Worm (Caenorhabditis elegans) whole organism, L1 larva: ENCODE data around the gene Y15E3A.3.

Source experiments
- C16A3.4 ChIP-seq: fragments of 150-350 bp; optimal IDR thresholded peaks from 2 replicates; lab custom pipeline; 2014; ENCODE audit warnings: missing biosample characterization, missing genetic modification characterization
- Y116A8C.19 ChIP-seq: sonication (generic microtip); optimal IDR thresholded peaks from 2 replicates; lab custom pipeline; 2016; ENCODE audit warnings: missing compliant biosample characterization, missing genetic modification characterization, borderline replicate concordance
- aha-1 ChIP-seq: fragments of 150-350 bp; optimal IDR thresholded peaks from 2 replicates; lab custom pipeline; 2014; ENCODE audit warnings: missing biosample characterization, missing genetic modification characterization
- ceh-82 ChIP-seq, 3 experiments: fragments of 150-350 bp in 1 of 3; sonication (generic microtip) in 2 of 3; optimal IDR thresholded peaks; 2 replicates each; lab custom pipeline; 2014 to 2017; ENCODE audit warnings: missing biosample characterization in 3 of 3, missing genetic modification characterization in 3 of 3
- ceh-90 ChIP-seq: sonication (generic microtip); optimal IDR thresholded peaks from 2 replicates; lab custom pipeline; 2016; ENCODE audit warnings: missing genetic modification characterization, missing compliant biosample characterization
- dsc-1 ChIP-seq: sonication (generic microtip); optimal IDR thresholded peaks from 2 replicates; lab custom pipeline; 2016; ENCODE audit warnings: mild to moderate bottlenecking, missing genetic modification characterization, missing compliant biosample characterization
- efl-1 ChIP-seq, 4 experiments: fragments of 150-350 bp; optimal IDR thresholded peaks in 3 of 4; peaks in 1 of 4; 1 replicate in 1 of 4; 2 replicates in 3 of 4; lab custom pipeline; 2014; ENCODE audit warnings: missing biosample characterization in 2 of 4, missing genetic modification characterization in 2 of 4, missing genetic modification reagents in 2 of 4
- egl-13 ChIP-seq: sonication (generic microtip); optimal IDR thresholded peaks from 2 replicates; lab custom pipeline; 2016; ENCODE audit warnings: missing genotype, missing genetic modification reagents, missing genetic modification characterization, missing compliant biosample characterization
- elt-2 ChIP-seq: sonication (generic microtip); optimal IDR thresholded peaks from 2 replicates; lab custom pipeline; 2016; ENCODE audit warnings: missing genetic modification characterization, mild to moderate bottlenecking, inconsistent platforms, missing compliant biosample characterization, missing genetic modification reagents
- fkh-10 ChIP-seq: sonication (generic microtip); optimal IDR thresholded peaks from 2 replicates; lab custom pipeline; 2017; ENCODE audit warnings: missing biosample characterization, missing genetic modification reagents, missing genetic modification characterization
- fkh-8 ChIP-seq: sonication (generic microtip); optimal IDR thresholded peaks from 2 replicates; lab custom pipeline; 2016; ENCODE audit warnings: mild to moderate bottlenecking, missing genetic modification characterization, missing compliant biosample characterization
- fos-1 ChIP-seq: fragments of 150-350 bp; optimal IDR thresholded peaks from 2 replicates; lab custom pipeline; 2014; ENCODE audit warnings: missing biosample characterization, missing genetic modification characterization
- hlh-17 ChIP-seq: fragments of 200-800 bp; sonication (Bioruptor generic); optimal IDR thresholded peaks from 2 replicates; lab custom pipeline; 2018; ENCODE audit warnings: missing genetic modification characterization, mild to moderate bottlenecking, missing compliant biosample characterization, moderate library complexity, borderline replicate concordance
- jun-1 ChIP-seq: fragments of 150-350 bp; optimal IDR thresholded peaks from 2 replicates; lab custom pipeline; 2014; ENCODE audit warnings: missing biosample characterization, missing genetic modification reagents, missing genetic modification characterization
- lin-14 ChIP-seq: fragments of 200-800 bp; sonication (Bioruptor generic); optimal IDR thresholded peaks from 2 replicates; lab custom pipeline; 2018; ENCODE audit warnings: mild to moderate bottlenecking, missing genetic modification characterization, moderate library complexity, missing compliant biosample characterization
- lir-3 ChIP-seq: sonication (generic microtip); optimal IDR thresholded peaks from 2 replicates; lab custom pipeline; 2016; ENCODE audit warnings: mild to moderate bottlenecking, missing genetic modification characterization, moderate library complexity, missing compliant biosample characterization; ENCODE audit not compliant: poor library complexity
- lsy-2 ChIP-seq, 2 experiments: fragments of 150-350 bp; optimal IDR thresholded peaks; 2 replicates each; lab custom pipeline; 2014; ENCODE audit warnings: missing biosample characterization in 2 of 2, missing genetic modification characterization in 2 of 2
- mdl-1 ChIP-seq, 2 experiments: fragments of 150-350 bp; optimal IDR thresholded peaks; 2 replicates each; lab custom pipeline; 2014 to 2017; ENCODE audit warnings: missing biosample characterization in 2 of 2, missing genetic modification characterization in 2 of 2, inconsistent platforms in 1 of 2
- nhr-20 ChIP-seq: sonication (generic microtip); optimal IDR thresholded peaks from 2 replicates; lab custom pipeline; 2016; ENCODE audit warnings: mild to moderate bottlenecking, missing genetic modification characterization, missing compliant biosample characterization
- nhr-237 ChIP-seq: fragments of 150-350 bp; optimal IDR thresholded peaks from 2 replicates; lab custom pipeline; 2014; ENCODE audit warnings: missing biosample characterization, missing genetic modification characterization
- nhr-47 ChIP-seq: sonication (generic microtip); optimal IDR thresholded peaks from 2 replicates; lab custom pipeline; 2016; ENCODE audit warnings: mild to moderate bottlenecking, missing genetic modification characterization, moderate library complexity, missing compliant biosample characterization
- nhr-71 ChIP-seq: sonication (generic microtip); optimal IDR thresholded peaks from 2 replicates; lab custom pipeline; 2016; ENCODE audit warnings: mild to moderate bottlenecking, missing genetic modification characterization, moderate library complexity, missing compliant biosample characterization
- nhr-85 ChIP-seq: sonication (generic microtip); peaks from one replicate; lab custom pipeline; 2016; ENCODE audit warnings: missing genetic modification characterization, inconsistent platforms, missing compliant biosample characterization
- pag-3 ChIP-seq: sonication (generic microtip); optimal IDR thresholded peaks from 2 replicates; lab custom pipeline; 2017; ENCODE audit warnings: missing genetic modification characterization, mild to moderate bottlenecking, missing compliant biosample characterization, antibody characterized with exemption, borderline replicate concordance; ENCODE audit not compliant: insufficient read depth
- pax-3 ChIP-seq: fragments of 200-800 bp; sonication (Bioruptor generic); optimal IDR thresholded peaks from 2 replicates; lab custom pipeline; 2018; ENCODE audit warnings: mild to moderate bottlenecking, missing genetic modification characterization, moderate library complexity, missing compliant biosample characterization
- pqm-1 ChIP-seq: sonication (generic microtip); optimal IDR thresholded peaks from 3 replicates; lab custom pipeline; 2017; ENCODE audit warnings: missing biosample characterization, missing genetic modification characterization
- rnt-1 ChIP-seq: sonication (generic microtip); optimal IDR thresholded peaks from 2 replicates; lab custom pipeline; 2016; ENCODE audit warnings: mild to moderate bottlenecking, missing genetic modification characterization, moderate library complexity, missing compliant biosample characterization
- snpc-4 ChIP-seq: fragments of 150-350 bp; optimal IDR thresholded peaks from 2 replicates; lab custom pipeline; 2014; ENCODE audit warnings: missing biosample characterization, missing genetic modification characterization
- snu-23 ChIP-seq: sonication (generic microtip); optimal IDR thresholded peaks from 2 replicates; lab custom pipeline; 2016; ENCODE audit warnings: missing genetic modification characterization, missing compliant biosample characterization
- sox-4 ChIP-seq: sonication (generic microtip); optimal IDR thresholded peaks from 2 replicates; lab custom pipeline; 2016; ENCODE audit warnings: missing genetic modification characterization, missing compliant biosample characterization
- sup-37 ChIP-seq: fragments of 200-800 bp; sonication (Bioruptor generic); optimal IDR thresholded peaks from 2 replicates; lab custom pipeline; 2018; ENCODE audit warnings: mild to moderate bottlenecking, missing genetic modification characterization, missing compliant biosample characterization
- swsn-7 ChIP-seq: sonication (generic microtip); optimal IDR thresholded peaks from 2 replicates; lab custom pipeline; 2016; ENCODE audit warnings: missing genetic modification characterization, missing compliant biosample characterization
- unc-62 ChIP-seq: fragments of 150-350 bp; optimal IDR thresholded peaks from 2 replicates; lab custom pipeline; 2014; ENCODE audit warnings: missing biosample characterization, missing genetic modification reagents, missing genetic modification characterization
- unc-86 ChIP-seq: sonication (generic microtip); optimal IDR thresholded peaks from 2 replicates; lab custom pipeline; 2016; ENCODE audit warnings: missing genetic modification characterization, missing compliant biosample characterization

Y15E3A.3 gene

DNA sequence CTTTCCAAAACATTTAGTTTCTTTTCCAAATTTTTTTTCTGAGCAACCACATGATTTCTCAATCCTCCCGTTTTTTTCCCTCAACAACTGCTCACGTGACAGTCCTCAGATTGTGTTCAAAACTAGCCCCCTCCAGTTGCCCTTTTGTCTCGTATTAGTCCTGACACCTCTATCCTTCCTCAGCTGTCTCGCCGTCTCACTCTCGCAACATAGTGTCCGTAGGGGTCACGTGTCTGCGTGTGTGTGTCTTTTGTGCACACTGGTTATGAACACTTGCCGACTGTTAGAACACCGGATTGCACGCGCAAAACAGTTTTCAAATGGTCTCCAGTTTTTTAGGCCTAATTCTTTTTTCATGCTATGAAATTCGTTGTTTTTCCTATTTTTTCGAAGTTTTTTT is 39.6 kb upstream of the Y15E3A.3 start (continued):
- no peak for TF ChIP-seq ceh-90 (tag; lab: Kevin White, UChicago)
- peak; percentile 66 for TF ChIP-seq swsn-7 (tag; lab: Kevin White, UChicago)
- TF ChIP-seq unc-86 (tag; lab: Kevin White, UChicago), result peak; percentile 66
- TF ChIP-seq sup-37 (GFP tag; lab: Kevin White, UChicago), result peak; percentile 57
- TF ChIP-seq hlh-17, result no peak
- peak; percentile 67 for TF ChIP-seq jun-1 (tag; lab: Kevin White, UChicago)
- peak; percentile 62 to 82 for TF ChIP-seq lsy-2 (tag; optimal IDR thresholded peaks at IDR 0.05; lab: Kevin White, UChicago)
- no peak for TF ChIP-seq pqm-1 (tag; lab: Kevin White, UChicago)
- TF ChIP-seq fkh-8, result peak; percentile 62
- peak; percentile 43 for TF ChIP-seq sox-4 (tag; lab: Kevin White, UChicago)
- peak; percentile 41 for TF ChIP-seq fkh-10
- TF ChIP-seq snu-23 (GFP tag; lab: Kevin White, UChicago), result peak; percentile 86
- TF ChIP-seq mdl-1 (tag; optimal IDR thresholded peaks at IDR 0.05; lab: Kevin White, UChicago), result peak in 1 of 2 experiments; percentile 95
- TF ChIP-seq pag-3, result no peak
- peak; percentile 85 for TF ChIP-seq nhr-20 (tag; lab: Kevin White, UChicago)
- peak; percentile 88 for TF ChIP-seq nhr-85 (tag; lab: Kevin White, UChicago)
- peak; percentile 76 for TF ChIP-seq lir-3 (tag; lab: Kevin White, UChicago)
- TF ChIP-seq pax-3 (tag; lab: Kevin White, UChicago), result peak; percentile 73
- TF ChIP-seq Y116A8C.19 (tag; lab: Kevin White, UChicago), result no peak
- peak; percentile 57 for TF ChIP-seq C16A3.4 (tag; lab: Kevin White, UChicago)
- peak; percentile 84 for TF ChIP-seq rnt-1 (tag; lab: Kevin White, UChicago)
- TF ChIP-seq nhr-47 (tag; lab: Kevin White, UChicago), result peak; percentile 77

DNA sequence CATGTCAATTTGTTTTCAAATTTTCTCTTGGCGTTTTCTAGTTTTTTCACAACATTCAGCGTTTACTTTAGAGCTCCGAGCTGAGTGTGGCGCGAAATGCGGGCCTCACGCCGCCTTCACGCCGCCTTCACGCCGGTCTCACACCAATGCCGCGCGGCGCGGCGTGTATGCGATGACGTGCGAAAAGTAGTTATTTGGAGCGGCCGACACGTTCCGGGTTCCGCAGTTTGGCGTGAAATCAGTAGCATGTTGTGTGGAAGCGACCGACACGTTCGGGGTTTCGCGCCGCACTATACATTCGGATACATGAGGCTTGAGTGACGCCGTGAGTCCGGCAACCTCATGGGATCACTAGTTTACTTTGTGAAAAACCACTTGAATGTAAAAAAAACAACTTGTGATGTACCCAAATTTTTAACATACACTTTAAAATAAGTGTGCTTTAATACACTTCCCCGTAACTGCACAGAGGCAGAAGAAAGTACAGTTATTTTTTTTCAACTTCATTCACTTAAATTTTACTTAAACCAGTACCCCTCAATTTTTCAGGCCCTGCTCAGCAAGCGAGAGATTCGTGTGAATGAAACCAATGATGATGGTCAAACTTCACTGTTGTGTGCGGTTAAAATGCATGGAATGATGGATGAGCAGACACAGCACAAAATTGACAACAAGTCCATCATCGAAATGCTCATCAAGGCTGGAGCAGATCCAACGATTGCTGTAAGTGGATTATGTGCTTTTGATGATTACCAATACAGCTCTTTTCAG is 36.7 kb upstream of the Y15E3A.3 start:
- TF ChIP-seq snpc-4 (tag; lab: Kevin White, UChicago) (peak; percentile 91), efl-1 (optimal IDR thresholded peaks at IDR 0.05; lab: Kevin White, UChicago) (no peak), efl-1 (GFP tag; optimal IDR thresholded peaks at IDR 0.05 in 1 of 2; lab: Kevin White, UChicago) (peak in 1 of 2 experiments; percentile 91), fkh-8 (no peak)

- TF ChIP-seq lsy-2 (tag; optimal IDR thresholded peaks at IDR 0.05; lab: Kevin White, UChicago), result peak; percentile 17 to 28
- peak; percentile 76 for TF ChIP-seq unc-86 (tag; lab: Kevin White, UChicago)
- TF ChIP-seq unc-62, result no peak
- TF ChIP-seq aha-1, result no peak
- no peak for TF ChIP-seq nhr-20 (tag; lab: Kevin White, UChicago)
- peak; percentile 33 for TF ChIP-seq fkh-10
- TF ChIP-seq snu-23 (GFP tag; lab: Kevin White, UChicago), result peak; percentile 16
- TF ChIP-seq ceh-82 (tag; optimal IDR thresholded peaks at IDR 0.05; lab: Kevin White, UChicago), result peak in 1 of 3 experiments; percentile 17
- TF ChIP-seq dsc-1, result peak; percentile 69
- TF ChIP-seq elt-2 (tag; lab: Kevin White, UChicago), result no peak
- TF ChIP-seq nhr-237 (tag; lab: Kevin White, UChicago), result no peak
- TF ChIP-seq nhr-47 (tag; lab: Kevin White, UChicago), result peak; percentile 57
- peak; percentile 64 for TF ChIP-seq fkh-8
- peak; percentile 70 for TF ChIP-seq lin-14 (GFP tag; lab: Kevin White, UChicago)
- TF ChIP-seq nhr-71, result peak; percentile 63
- peak; percentile 17 for TF ChIP-seq fos-1 (tag; lab: Kevin White, UChicago)
- TF ChIP-seq egl-13 (tag; lab: Kevin White, UChicago), result peak; percentile 74
Observed at ce11 chrX:15355603-15356002, 30.0 kb upstream of the Y15E3A.3 start.
